Fruit fly (Drosophila melanogaster) whole organism, wandering third instar larva: ENCODE data around the gene comm2.

ENCODE experiments used
- CG32264 ChIP-seq: fragments of 200-800 bp; sonication (Bioruptor generic); optimal IDR thresholded peaks from 2 replicates; lab custom pipeline; 2016; ENCODE audit warnings: missing biosample characterization, missing genetic modification characterization
- Dif ChIP-seq: fragments of 200-275, 200-300 bp; sonication (Bioruptor generic); optimal IDR thresholded peaks from 2 replicates; lab custom pipeline; 2018; ENCODE audit warnings: missing biosample characterization, missing genetic modification characterization; ENCODE audit not compliant: partially characterized antibody
- Hr78 ChIP-seq: fragments of >200 bp; optimal IDR thresholded peaks from 2 replicates; lab custom pipeline; 2017; ENCODE audit warnings: missing biosample characterization, missing genetic modification characterization
- Jra ChIP-seq: sonication (Bioruptor generic); optimal IDR thresholded peaks from 2 replicates; lab custom pipeline; 2016; ENCODE audit warnings: missing biosample characterization, missing genetic modification characterization
- Mio ChIP-seq: sonication (Bioruptor generic); optimal IDR thresholded peaks from 2 replicates; lab custom pipeline; 2016; ENCODE audit warnings: missing biosample characterization, missing genetic modification characterization
- Myc ChIP-seq: fragments of >200 bp; optimal IDR thresholded peaks from 2 replicates; lab custom pipeline; 2017
- N ChIP-seq: fragments of >200 bp; optimal IDR thresholded peaks from 2 replicates; lab custom pipeline; 2018; ENCODE audit warnings: missing biosample characterization, missing external identifiers, missing genetic modification characterization
- dl ChIP-seq, 2 experiments: fragments of 175-275, 200-275 bp in 1 of 2; fragments of 200-275 bp in 1 of 2; sonication (Bioruptor generic); optimal IDR thresholded peaks; lab custom pipeline; 2018; ENCODE audit warnings: mild to moderate bottlenecking in 2 of 2, missing biosample characterization in 2 of 2, missing genetic modification characterization in 2 of 2, moderate library complexity in 2 of 2; ENCODE audit not compliant: partially characterized antibody in 2 of 2, insufficient read depth in 1 of 2
- ey ChIP-seq: fragments of 200-800 bp; sonication (Bioruptor generic); optimal IDR thresholded peaks from 2 replicates; lab custom pipeline; 2016; ENCODE audit warnings: missing biosample characterization, missing genetic modification characterization
- foxo ChIP-seq, 2 experiments: fragments of 200-800 bp; sonication (Bioruptor generic); optimal IDR thresholded peaks; 2 replicates in 1 of 2; 3 replicates in 1 of 2; lab custom pipeline; 2016 to 2017; ENCODE audit warnings: missing biosample characterization in 2 of 2, missing genetic modification characterization in 2 of 2
- h ChIP-seq: fragments of 200-800 bp; sonication (Bioruptor generic); optimal IDR thresholded peaks from 3 replicates; lab custom pipeline; 2016; ENCODE audit warnings: missing biosample characterization, mild to moderate bottlenecking, missing genetic modification characterization
- sv ChIP-seq: fragments of 200-800 bp; sonication (Bioruptor generic); optimal IDR thresholded peaks from 3 replicates; lab custom pipeline; 2016; ENCODE audit warnings: missing biosample characterization, missing genetic modification characterization
- tai ChIP-seq: sonication (Bioruptor generic); optimal IDR thresholded peaks from 2 replicates; lab custom pipeline; 2016; ENCODE audit warnings: missing biosample characterization, missing genetic modification characterization
- woc ChIP-seq: sonication (Bioruptor generic); optimal IDR thresholded peaks from 2 replicates; lab custom pipeline; 2016; ENCODE audit warnings: missing biosample characterization, mild to moderate bottlenecking, missing genetic modification characterization

- TF ChIP-seq Hr78 (no peak), h (GFP tag; lab: Kevin White, UChicago) (no peak), dl (GFP tag; optimal IDR thresholded peaks at IDR 0.05; lab: Kevin White, UChicago; ENCODE audit: insufficient read depth in 1 of 2, partially characterized antibody in 2 of 2) (no peak), woc (GFP tag; lab: Kevin White, UChicago) (no peak), Jra (GFP tag; lab: Kevin White, UChicago) (no peak), CG32264 (GFP tag; lab: Kevin White, UChicago) (no peak), Mio (GFP tag; lab: Kevin White, UChicago) (no peak), ey (GFP tag; lab: Kevin White, UChicago) (no peak), Myc (lab: Kevin White, UChicago) (no peak), N (no peak), tai (GFP tag; lab: Kevin White, UChicago) (no peak), sv (GFP tag; lab: Kevin White, UChicago) (no peak), foxo (GFP tag; optimal IDR thresholded peaks at IDR 0.05; lab: Kevin White, UChicago) (no peak), Dif (GFP tag; lab: Kevin White, UChicago) (no peak)
Measured at dm6 chr3L:15669939-15670338, 29.7 kb downstream of the comm2 start.
